Fruit fly (Drosophila melanogaster): ENCODE data around the gene RpS12.

DNA sequence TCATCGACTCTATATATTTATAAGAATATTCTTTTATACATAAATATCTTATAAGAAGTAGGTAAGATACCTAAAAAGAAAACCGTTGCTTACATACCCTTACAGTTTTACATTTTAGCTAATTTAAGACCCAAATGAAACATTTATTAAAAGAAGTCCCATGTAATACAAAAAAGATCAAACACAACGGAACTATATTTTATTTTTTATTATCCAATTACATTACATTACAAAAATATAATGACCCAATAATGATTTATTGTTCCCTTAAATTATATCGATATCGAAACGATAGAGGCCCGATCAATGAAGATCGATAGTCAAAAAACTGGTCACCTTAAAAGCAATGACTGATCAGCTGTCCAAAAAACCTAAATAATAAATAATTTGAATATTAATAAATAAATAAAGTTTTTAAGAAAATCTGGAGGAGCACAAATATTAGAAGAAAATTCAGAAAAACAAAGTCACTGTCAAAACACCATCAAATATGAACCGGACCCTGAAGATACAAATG lies 15.1 kb upstream of the RpS12 start:
- no peak for TF ChIP-seq sv (GFP tag; optimal IDR thresholded peaks at IDR 0.05)
- no peak for TF ChIP-seq psq (GFP tag; optimal IDR thresholded peaks at IDR 0.05)
- no peak for TF ChIP-seq CG9705 (GFP tag; optimal IDR thresholded peaks at IDR 0.05)
- no peak for TF ChIP-seq HLH106 (tag; optimal IDR thresholded peaks at IDR 0.05)
- no peak for TF ChIP-seq sage (GFP tag; optimal IDR thresholded peaks at IDR 0.05)
- no peak for TF ChIP-seq fru (GFP tag; optimal IDR thresholded peaks at IDR 0.05)

All from whole organism, wandering third instar larva.